Fruit fly (Drosophila melanogaster): Measurements from ENCODE around the gene CG10428.

The CG10428 gene

DNA sequence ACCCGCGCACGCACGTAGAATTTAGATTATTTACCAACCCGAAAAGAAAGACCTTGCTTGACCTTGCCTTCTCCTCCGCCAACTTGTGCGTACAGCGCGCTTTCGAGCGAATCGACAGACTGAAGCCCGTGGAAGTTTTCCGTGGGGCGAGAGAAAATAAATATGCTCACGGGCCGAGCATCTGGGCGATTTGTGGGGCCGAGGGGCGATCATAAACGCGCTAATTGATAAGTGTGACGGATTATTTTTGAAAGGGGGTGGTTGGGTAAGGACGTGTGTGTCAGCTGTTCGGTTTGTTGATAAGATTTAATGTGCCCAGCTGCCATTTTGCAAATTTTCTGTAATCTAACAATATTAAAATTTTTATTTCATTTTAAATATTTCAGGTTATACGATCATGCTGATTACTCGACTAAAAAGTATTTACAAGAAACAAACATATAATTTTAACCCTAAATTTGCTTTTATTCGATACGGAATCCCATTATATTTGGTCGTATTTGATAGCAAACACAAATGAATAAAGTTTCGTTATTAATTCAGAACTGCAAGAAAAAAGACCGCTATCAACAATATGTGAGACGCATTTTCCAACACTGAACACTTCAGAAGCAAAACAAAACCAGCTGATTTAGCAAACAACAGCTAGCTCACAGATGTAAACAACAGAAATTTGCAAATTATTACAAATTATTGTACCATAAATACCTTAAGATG, 25.5 kb downstream of the CG10428 start, which contains the start of the genes L2HGDH and CG10431 (continued):
- TF ChIP-seq bsh (GFP tag; optimal IDR thresholded peaks at IDR 0.05) (peak in 1 of 2 experiments; percentile 41), eve (GFP tag; optimal IDR thresholded peaks at IDR 0.05) (no peak), CG8944 (GFP tag; optimal IDR thresholded peaks at IDR 0.05) (peak; percentile 5), Hey (tag; optimal IDR thresholded peaks at IDR 0.05) (peak; percentile 46), CG12071 (GFP tag; optimal IDR thresholded peaks at IDR 0.05) (peak; percentile 57), wor (GFP tag; IDR thresholded peaks at IDR 0.05) (no peak), Opbp (GFP tag; IDR thresholded peaks at IDR 0.05; ENCODE audit: partially characterized antibody) (no peak), CG34224 (GFP tag; IDR thresholded peaks at IDR 0.05; ENCODE audit: partially characterized antibody) (no peak; the same call in 2 of the 3 replicates), h (optimal IDR thresholded peaks at IDR 0.05) (no peak), org-1 (GFP tag; optimal IDR thresholded peaks at IDR 0.05) (peak; percentile 1), lov (optimal IDR thresholded peaks at IDR 0.05) (no peak), lov (GFP tag; IDR thresholded peaks at IDR 0.05) (no peak), CG1647 (GFP tag; optimal IDR thresholded peaks at IDR 0.05) (no peak), Fer1 (GFP tag; optimal IDR thresholded peaks at IDR 0.05) (peak; percentile 64), esg (GFP tag; conservative IDR thresholded peaks at IDR 0.05) (0 out of 2 replicates have a peak, but pooled peaks have one; percentile 30), NC2β (GFP tag; optimal IDR thresholded peaks at IDR 0.05) (no peak), ato (GFP tag; IDR thresholded peaks at IDR 0.05; ENCODE audit: partially characterized antibody) (no peak), sens (GFP tag) (peak; percentile 92), dmrt11E (tag; optimal IDR thresholded peaks at IDR 0.05) (peak; percentile 47), CG30403 (GFP tag; optimal IDR thresholded peaks at IDR 0.05) (peak; percentile 80), CG1832 (GFP tag; optimal IDR thresholded peaks at IDR 0.05) (no peak), bab2 (GFP tag; optimal IDR thresholded peaks at IDR 0.05) (peak; percentile 18), abd-A (tag; optimal IDR thresholded peaks at IDR 0.05) (peak; percentile 94), BEAF-32 (GFP tag; optimal IDR thresholded peaks at IDR 0.05) (peak; percentile 52), CG2889 (GFP tag; IDR thresholded peaks at IDR 0.05) (no peak), schlank (tag; optimal IDR thresholded peaks at IDR 0.05) (no peak), Optix (GFP tag; IDR thresholded peaks at IDR 0.05) (no peak), chm (GFP tag; IDR thresholded peaks at IDR 0.05) (no peak), CG6254 (GFP tag; optimal IDR thresholded peaks at IDR 0.05) (peak; percentile 34), HHEX (GFP tag; optimal IDR thresholded peaks at IDR 0.05) (peak; percentile 24), GATAe (GFP tag; conservative IDR thresholded peaks at IDR 0.05) (peak; percentile 88), H15 (GFP tag; IDR thresholded peaks at IDR 0.05) (no peak), Hr51 (GFP tag; optimal IDR thresholded peaks at IDR 0.05) (peak in 1 of 2 experiments; percentile 69), Oli (tag; optimal IDR thresholded peaks at IDR 0.05) (peak; percentile 53), peb (GFP tag; IDR thresholded peaks at IDR 0.05) (no peak), Max (GFP tag; optimal IDR thresholded peaks at IDR 0.05) (peak; percentile 72), CG17568 (GFP tag; optimal IDR thresholded peaks at IDR 0.05) (no peak), tgo (GFP tag; IDR thresholded peaks at IDR 0.05) (peak; percentile 32; the same call in 1 of the 3 replicates), CG8388 (GFP tag; optimal IDR thresholded peaks at IDR 0.05) (peak; percentile 43), CG3065 (GFP tag; optimal IDR thresholded peaks at IDR 0.05) (no peak), gt (GFP tag; IDR thresholded peaks at IDR 0.05) (no peak), wek (GFP tag; optimal IDR thresholded peaks at IDR 0.05) (peak; percentile 3), CG12155 (GFP tag; optimal IDR thresholded peaks at IDR 0.05) (peak; percentile 33), Fer2 (tag; optimal IDR thresholded peaks at IDR 0.05) (peak; percentile 60), klu (GFP tag; IDR thresholded peaks at IDR 0.05) (no peak), Elba2 (GFP tag; optimal IDR thresholded peaks at IDR 0.05) (no peak), lilli (GFP tag; optimal IDR thresholded peaks at IDR 0.05) (peak; percentile 67), CG14050 (GFP tag; IDR thresholded peaks at IDR 0.05) (no peak), CG17802 (tag; optimal IDR thresholded peaks at IDR 0.05) (no peak), CG15011 (GFP tag; optimal IDR thresholded peaks at IDR 0.05) (peak; percentile 2)
